Worm (Caenorhabditis elegans): ENCODE measurements around the gene F54D10.9.

The F54D10.9 gene

DNA sequence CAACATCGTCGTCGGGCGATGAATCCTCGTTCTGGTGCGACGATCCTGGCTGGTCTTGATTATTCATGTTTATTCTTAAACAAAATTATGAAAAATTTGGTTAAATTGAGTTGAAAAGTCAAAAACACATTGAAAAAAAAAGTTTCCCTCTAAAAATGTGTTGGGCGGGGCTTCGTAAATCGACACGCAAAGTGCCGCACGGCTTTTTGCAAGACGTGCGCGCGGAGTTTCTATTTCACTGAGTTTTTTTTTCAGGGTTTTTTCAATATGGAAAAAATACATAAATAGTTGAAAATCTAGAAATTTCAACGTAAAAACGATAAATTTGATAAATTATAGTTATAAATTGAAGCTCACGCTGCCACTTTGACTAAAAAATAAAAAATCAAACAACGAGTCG is 24.2 kb downstream of the F54D10.9 start, which contains the start of gene F54D10.5:
Gene F54D10.5, minus strand, starts transcription at position 74 of the 400 bp plus-strand sequence.
- TF ChIP-seq sptf-2 (GFP tag; optimal IDR thresholded peaks at IDR 0.05) (no peak), unc-130 (GFP tag; optimal IDR thresholded peaks at IDR 0.05) (no peak), B0336.3 (GFP tag; IDR thresholded peaks at IDR 0.05) (no peak), egl-18 (GFP tag; IDR thresholded peaks at IDR 0.05) (no peak), ZK185.1 (tag; optimal IDR thresholded peaks at IDR 0.05; ENCODE audit: poor library complexity, severe bottlenecking) (no peak), ceh-91 (GFP tag; IDR thresholded peaks at IDR 0.05) (no peak), bed-1 (GFP tag; IDR thresholded peaks at IDR 0.05) (no peak), attf-3 (GFP tag; conservative IDR thresholded peaks at IDR 0.05) (no peak), F33H1.4 (GFP tag; IDR thresholded peaks at IDR 0.05) (peak; percentile 22; the same call in 1 of the 2 replicates), F57C9.4 (tag; optimal IDR thresholded peaks at IDR 0.05) (no peak), ama-1 (optimal IDR thresholded peaks at IDR 0.05) (no peak), ama-1 (GFP tag; optimal IDR thresholded peaks at IDR 0.05) (no peak), mxl-1 (tag; optimal IDR thresholded peaks at IDR 0.05) (no peak), ztf-18 (tag; optimal IDR thresholded peaks at IDR 0.05) (no peak), egl-44 (GFP tag; IDR thresholded peaks at IDR 0.05) (no peak), lsl-1 (GFP tag; optimal IDR thresholded peaks at IDR 0.05) (no peak), mcd-1 (GFP tag; IDR thresholded peaks at IDR 0.05) (peak; percentile 73), B0035.1 (tag; optimal IDR thresholded peaks at IDR 0.05) (no peak), hlh-26 (GFP tag; conservative IDR thresholded peaks at IDR 0.05) (no peak), tbp1 (GFP tag; optimal IDR thresholded peaks at IDR 0.05) (peak; percentile 14), nfya-1 (tag; optimal IDR thresholded peaks at IDR 0.05; ENCODE audit: borderline replicate concordance, insufficient read depth) (no peak), let-607 (tag; optimal IDR thresholded peaks at IDR 0.05) (peak in 1 of 2 experiments; percentile 11), ccch-3 (GFP tag; optimal IDR thresholded peaks at IDR 0.05) (no peak), chd-7 (tag; optimal IDR thresholded peaks at IDR 0.05) (no peak), ekl-4 (GFP tag; IDR thresholded peaks at IDR 0.05) (peak; percentile 25; the same call in 1 of the 2 replicates), madf-8 (GFP tag; conservative IDR thresholded peaks at IDR 0.05) (no peak), Y53G8AR.9 (GFP tag; conservative IDR thresholded peaks at IDR 0.05) (0 out of 2 replicates have a peak, but pooled peaks have one; percentile 14), mes-4 (tag; optimal IDR thresholded peaks at IDR 0.05) (no peak), dpl-1 (GFP tag; optimal IDR thresholded peaks at IDR 0.05) (peak; percentile 71), atf-7 (tag; optimal IDR thresholded peaks at IDR 0.05) (no peak), F10E7.11 (tag; optimal IDR thresholded peaks at IDR 0.05) (no peak), ceh-27 (GFP tag; optimal IDR thresholded peaks at IDR 0.05) (no peak), pbrm-1 (GFP tag; IDR thresholded peaks at IDR 0.05) (0 out of 2 replicates have a peak, but pooled peaks have one; percentile 13), tbx-9 (tag; optimal IDR thresholded peaks at IDR 0.05; ENCODE audit: borderline replicate concordance) (no peak), F57A8.1 (GFP tag; optimal IDR thresholded peaks at IDR 0.05) (no peak), dox-1 (GFP tag; IDR thresholded peaks at IDR 0.05) (0 out of 2 replicates have a peak, but pooled peaks have one; percentile 46), let-526 (GFP tag; IDR thresholded peaks at IDR 0.05) (no peak), aptf-3 (GFP tag; IDR thresholded peaks at IDR 0.05) (no peak), ztf-26 (tag; optimal IDR thresholded peaks at IDR 0.05) (no peak), snpc-4 (GFP tag; optimal IDR thresholded peaks at IDR 0.05) (no peak), snpc-4 (tag; optimal IDR thresholded peaks at IDR 0.05) (no peak), nhr-27 (tag; optimal IDR thresholded peaks at IDR 0.05) (no peak), madf-3 (GFP tag; IDR thresholded peaks at IDR 0.05) (no peak), F23B12.7 (tag; optimal IDR thresholded peaks at IDR 0.05; ENCODE audit: insufficient read depth) (peak; percentile 67), madf-6 (GFP tag; IDR thresholded peaks at IDR 0.05) (peak; percentile 63; the same call in 1 of the 2 replicates), ztf-3 (GFP tag; optimal IDR thresholded peaks at IDR 0.05) (no peak), lsy-27 (tag; optimal IDR thresholded peaks at IDR 0.05; ENCODE audit: borderline replicate concordance, insufficient read depth) (no peak), xnd-1 (tag; optimal IDR thresholded peaks at IDR 0.05) (no peak), hmg-1.2 (GFP tag; IDR thresholded peaks at IDR 0.05) (peak; percentile 30; the same call in 1 of the 2 replicates)

Data from whole organism, young adult.